Fruit fly (Drosophila melanogaster): ENCODE data around the gene Traf6.

The Traf6 gene

DNA sequence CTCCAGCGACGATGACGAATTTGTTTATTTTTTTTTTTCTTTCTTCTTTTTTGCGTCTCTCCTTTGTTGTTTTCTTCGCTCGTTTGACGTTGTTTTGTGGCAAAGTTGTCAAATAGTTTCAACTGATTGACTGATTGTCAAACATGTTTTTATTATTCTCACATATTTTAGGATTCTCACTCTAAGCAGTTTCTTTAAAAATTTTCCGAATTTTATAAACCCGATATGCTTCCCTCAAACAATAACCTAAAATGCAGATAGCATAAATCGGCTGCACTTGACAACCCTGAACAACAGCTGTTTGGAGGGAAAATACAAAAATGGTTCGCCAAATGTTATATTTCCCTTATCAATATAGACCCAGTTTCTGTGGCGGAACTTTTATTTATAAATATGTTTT, 13.6 kb downstream of the Traf6 start, which contains the start of gene CG17982 (continued):
- TF ChIP-seq CG2129 (GFP tag; IDR thresholded peaks at IDR 0.05; ENCODE audit: partially characterized antibody) (no peak), CTCF (GFP tag; optimal IDR thresholded peaks at IDR 0.05) (peak; percentile 17), sim (GFP tag; IDR thresholded peaks at IDR 0.05) (no peak), Myb (GFP tag; optimal IDR thresholded peaks at IDR 0.05) (peak; percentile 66), salm (tag; optimal IDR thresholded peaks at IDR 0.05) (peak; percentile 63), Atf3 (GFP tag; optimal IDR thresholded peaks at IDR 0.05) (peak; percentile 64), zfh2 (GFP tag; optimal IDR thresholded peaks at IDR 0.05) (peak; percentile 88), CG33213 (GFP tag; optimal IDR thresholded peaks at IDR 0.05) (peak; percentile 87), Hsf (GFP tag; optimal IDR thresholded peaks at IDR 0.05) (peak; percentile 88), ATbp (GFP tag; optimal IDR thresholded peaks at IDR 0.05) (peak; percentile 79), CG5953 (GFP tag; IDR thresholded peaks at IDR 0.05) (peak; percentile 59; the same call in 1 of the 2 replicates), CG7271 (tag; optimal IDR thresholded peaks at IDR 0.05) (peak; percentile 45), lola (GFP tag; optimal IDR thresholded peaks at IDR 0.05) (peak in 1 of 3 experiments; percentile 77), CG30020 (tag; optimal IDR thresholded peaks at IDR 0.05) (peak; percentile 64), dm (GFP tag; optimal IDR thresholded peaks at IDR 0.05) (peak; percentile 61), E2f1 (GFP tag; IDR thresholded peaks at IDR 0.05) (peak; percentile 79), CG8281 (tag; optimal IDR thresholded peaks at IDR 0.05) (peak; percentile 71), CG2678 (tag; optimal IDR thresholded peaks at IDR 0.05) (peak; percentile 90), pb (GFP tag; optimal IDR thresholded peaks at IDR 0.05) (peak; percentile 62), kay (GFP tag; optimal IDR thresholded peaks at IDR 0.05) (peak; percentile 81), Ets97D (GFP tag; optimal IDR thresholded peaks at IDR 0.05) (peak; percentile 81), ci (GFP tag; IDR thresholded peaks at IDR 0.05) (peak; percentile 90), Scr (GFP tag; IDR thresholded peaks at IDR 0.05; ENCODE audit: partially characterized antibody) (peak; percentile 40; the same call in 1 of the 2 replicates), CG17829 (tag; optimal IDR thresholded peaks at IDR 0.05) (peak; percentile 85), sima (GFP tag; optimal IDR thresholded peaks at IDR 0.05) (peak; percentile 33), luna (GFP tag; optimal IDR thresholded peaks at IDR 0.05) (peak; percentile 79), CG31365 (tag; optimal IDR thresholded peaks at IDR 0.05) (peak; percentile 56), fd102C (GFP tag; optimal IDR thresholded peaks at IDR 0.05) (no peak), HLHmδ (GFP tag; optimal IDR thresholded peaks at IDR 0.05) (no peak), slou (GFP tag; optimal IDR thresholded peaks at IDR 0.05) (peak; percentile 43), Side (GFP tag; optimal IDR thresholded peaks at IDR 0.05) (peak; percentile 88), CG13287 (GFP tag; IDR thresholded peaks at IDR 0.05; ENCODE audit: partially characterized antibody) (no peak; the same call in 1 of the 2 replicates), HLH3B (GFP tag; IDR thresholded peaks at IDR 0.05) (peak; percentile 78), CG4617 (GFP tag; optimal IDR thresholded peaks at IDR 0.05; ENCODE audit: borderline replicate concordance) (peak; percentile 61), chinmo (GFP tag; IDR thresholded peaks at IDR 0.05; ENCODE audit: partially characterized antibody) (no peak), gsb-n (tag; optimal IDR thresholded peaks at IDR 0.05) (peak; percentile 75), rib (GFP tag; IDR thresholded peaks at IDR 0.05) (peak; percentile 64; the same call in 1 of the 2 replicates), CG10147 (GFP tag; optimal IDR thresholded peaks at IDR 0.05) (peak; percentile 76), CG12219 (GFP tag; optimal IDR thresholded peaks at IDR 0.05) (peak; percentile 71), E2f2 (GFP tag; IDR thresholded peaks at IDR 0.05) (peak; percentile 85), CG8765 (GFP tag; IDR thresholded peaks at IDR 0.05) (peak; percentile 44; the same call in 1 of the 2 replicates), vnd (GFP tag; IDR thresholded peaks at IDR 0.05; ENCODE audit: partially characterized antibody) (no peak), Dip3 (GFP tag; optimal IDR thresholded peaks at IDR 0.05) (peak; percentile 84), ftz-f1 (GFP tag; optimal IDR thresholded peaks at IDR 0.05) (no peak), fd96Cb (tag; optimal IDR thresholded peaks at IDR 0.05) (peak; percentile 81), CG12659 (GFP tag; optimal IDR thresholded peaks at IDR 0.05) (peak; percentile 87), Atf6 (GFP tag; IDR thresholded peaks at IDR 0.05) (peak; percentile 84), pan (optimal IDR thresholded peaks at IDR 0.05) (no peak), pan (GFP tag; optimal IDR thresholded peaks at IDR 0.05 in 1 of 2, IDR thresholded peaks at IDR 0.05 in 1 of 2) (peak in 1 of 2 experiments; percentile 86), Nf-YB (GFP tag; optimal IDR thresholded peaks at IDR 0.05) (peak; percentile 45), CG10565 (GFP tag; optimal IDR thresholded peaks at IDR 0.05) (peak; percentile 19)

Measured in whole organism, embryonic.